Fruit fly (Drosophila melanogaster): ENCODE data around the gene CG44004.

Gene CG44004

dm6 chr3L:18081957-18082356, 8.3 kb upstream of the CG44004 start:
- TF ChIP-seq CG12605 (GFP tag; IDR thresholded peaks at IDR 0.05): no peak
- TF ChIP-seq CG4496 (GFP tag; IDR thresholded peaks at IDR 0.05): peak; percentile 36; the same call in 1 of the 3 replicates
- TF ChIP-seq CG10348 (GFP tag; IDR thresholded peaks at IDR 0.05): no peak
- TF ChIP-seq CG32121 (GFP tag; IDR thresholded peaks at IDR 0.05): no peak
- TF ChIP-seq CG8159 (tag; optimal IDR thresholded peaks at IDR 0.05): no peak
- TF ChIP-seq EcR (GFP tag; optimal IDR thresholded peaks at IDR 0.05): peak; percentile 99
- TF ChIP-seq CG15710 (tag; optimal IDR thresholded peaks at IDR 0.05): no peak
- no peak for TF ChIP-seq CG9948 (tag; optimal IDR thresholded peaks at IDR 0.05)
- TF ChIP-seq Pif1B (GFP tag; optimal IDR thresholded peaks at IDR 0.05): no peak
- no peak for TF ChIP-seq rn (GFP tag; IDR thresholded peaks at IDR 0.05)
- no peak for TF ChIP-seq CG14655 (GFP tag; optimal IDR thresholded peaks at IDR 0.05)
- no peak for TF ChIP-seq CG34367 (tag; optimal IDR thresholded peaks at IDR 0.05)
- no peak for TF ChIP-seq D1 (tag; optimal IDR thresholded peaks at IDR 0.05)
- TF ChIP-seq Pif1A (GFP tag; optimal IDR thresholded peaks at IDR 0.05): no peak
- no peak for TF ChIP-seq Ets98B (GFP tag; IDR thresholded peaks at IDR 0.05)
- TF ChIP-seq CG17806 (tag; optimal IDR thresholded peaks at IDR 0.05): no peak
- TF ChIP-seq Snoo (tag; optimal IDR thresholded peaks at IDR 0.05): no peak
- peak; percentile 15 for TF ChIP-seq gl (tag; optimal IDR thresholded peaks at IDR 0.05)
- peak; percentile 4 for TF ChIP-seq CG13204 (GFP tag; optimal IDR thresholded peaks at IDR 0.05)
- no peak for TF ChIP-seq CG8301 (tag; optimal IDR thresholded peaks at IDR 0.05)
- TF ChIP-seq fd96Ca (GFP tag; IDR thresholded peaks at IDR 0.05): 0 out of 3 replicates have a peak, but pooled peaks have one; percentile 39

DNA sequence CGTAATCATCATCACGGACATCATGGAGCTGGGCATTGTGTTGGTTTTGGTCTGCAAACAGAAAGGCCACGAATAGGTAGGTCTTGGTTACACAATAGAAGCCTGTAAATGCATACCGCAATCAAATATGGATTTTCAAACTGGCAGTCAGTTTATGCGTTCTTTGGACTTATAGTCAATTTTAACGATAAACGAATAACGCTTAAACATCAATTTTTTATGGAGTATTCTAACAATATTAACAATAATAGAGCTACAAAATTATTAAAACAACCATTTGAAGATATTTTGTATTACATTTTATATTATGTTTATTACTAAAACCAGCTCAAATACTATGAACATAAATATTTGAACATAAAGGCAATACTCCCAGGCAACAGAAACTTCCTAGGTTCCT, 7.8 kb upstream of the CG44004 start:
- no peak for TF ChIP-seq CG13204 (GFP tag; optimal IDR thresholded peaks at IDR 0.05)
- peak; percentile 67 for TF ChIP-seq CG8159 (tag; optimal IDR thresholded peaks at IDR 0.05)
- TF ChIP-seq rn (GFP tag; IDR thresholded peaks at IDR 0.05): no peak
- TF ChIP-seq Pif1B (GFP tag; optimal IDR thresholded peaks at IDR 0.05): peak; percentile 17
- TF ChIP-seq CG4496 (GFP tag; IDR thresholded peaks at IDR 0.05): no peak
- peak; percentile 51 for TF ChIP-seq CG14655 (GFP tag; optimal IDR thresholded peaks at IDR 0.05)
- peak; percentile 22 for TF ChIP-seq CG15710 (tag; optimal IDR thresholded peaks at IDR 0.05)
- TF ChIP-seq CG32121 (GFP tag; IDR thresholded peaks at IDR 0.05): no peak
- TF ChIP-seq Snoo (tag; optimal IDR thresholded peaks at IDR 0.05): no peak
- TF ChIP-seq EcR (GFP tag; optimal IDR thresholded peaks at IDR 0.05): no peak
- TF ChIP-seq gl (tag; optimal IDR thresholded peaks at IDR 0.05): no peak
- TF ChIP-seq CG10348 (GFP tag; IDR thresholded peaks at IDR 0.05): no peak
- TF ChIP-seq CG17806 (tag; optimal IDR thresholded peaks at IDR 0.05): peak; percentile 47
- TF ChIP-seq CG8301 (tag; optimal IDR thresholded peaks at IDR 0.05): no peak
- TF ChIP-seq Ets98B (GFP tag; IDR thresholded peaks at IDR 0.05): no peak
- no peak for TF ChIP-seq fd96Ca (GFP tag; IDR thresholded peaks at IDR 0.05)
- TF ChIP-seq CG9948 (tag; optimal IDR thresholded peaks at IDR 0.05): peak; percentile 61
- TF ChIP-seq CG12605 (GFP tag; IDR thresholded peaks at IDR 0.05): no peak
- no peak for TF ChIP-seq Pif1A (GFP tag; optimal IDR thresholded peaks at IDR 0.05)
- no peak for TF ChIP-seq CG34367 (tag; optimal IDR thresholded peaks at IDR 0.05)
- no peak for TF ChIP-seq D1 (tag; optimal IDR thresholded peaks at IDR 0.05)

DNA sequence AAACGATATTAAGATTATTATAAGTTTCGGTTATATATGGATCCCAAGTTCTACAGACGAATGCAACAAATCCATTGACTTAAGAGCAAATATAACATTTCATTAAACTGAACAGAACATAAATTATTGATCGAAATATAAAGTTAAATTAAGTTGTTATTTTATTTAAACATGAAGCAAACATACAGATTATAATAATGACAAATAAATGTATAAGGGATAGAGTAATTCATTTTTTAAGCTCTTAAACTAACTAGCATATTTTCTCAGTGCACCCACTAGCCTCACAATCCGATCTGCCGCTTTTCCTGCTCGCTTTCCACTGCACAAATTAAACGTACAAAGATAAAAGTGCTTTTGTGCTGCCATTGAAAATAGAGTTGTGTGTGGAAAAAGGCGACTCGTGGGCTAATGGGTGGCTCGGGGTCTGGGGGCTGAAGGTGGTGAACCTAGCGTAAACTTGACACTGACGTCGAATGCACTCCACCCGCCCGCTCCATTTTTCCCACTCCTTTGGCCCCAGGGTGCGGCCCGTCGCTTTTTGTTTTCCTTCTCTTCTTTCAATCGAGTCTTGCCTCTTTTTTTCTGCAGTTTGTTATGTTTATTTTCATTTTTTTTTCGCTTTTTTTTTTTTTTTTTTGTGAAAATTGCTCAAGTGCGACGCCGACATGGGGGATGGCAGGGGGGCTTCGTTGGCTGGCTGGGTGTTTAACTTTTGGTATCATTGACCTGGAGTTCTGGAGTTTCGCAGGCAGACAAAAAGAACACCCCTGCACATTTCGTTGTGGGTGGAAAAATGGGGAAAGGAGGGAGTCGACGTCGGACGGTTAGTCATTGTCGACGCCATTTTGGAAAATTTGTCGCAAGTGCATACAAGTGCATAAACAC, 6.2 kb upstream of the CG44004 start:
- TF ChIP-seq CG32121 (GFP tag; IDR thresholded peaks at IDR 0.05) (peak; percentile 23; the same call in 1 of the 2 replicates), CG34367 (tag; optimal IDR thresholded peaks at IDR 0.05) (peak; percentile 50), rn (GFP tag; IDR thresholded peaks at IDR 0.05) (peak; percentile 17; the same call in 1 of the 2 replicates), fd96Ca (GFP tag; IDR thresholded peaks at IDR 0.05) (peak; percentile 88), Ets98B (GFP tag; IDR thresholded peaks at IDR 0.05) (peak; percentile 57), D1 (tag; optimal IDR thresholded peaks at IDR 0.05) (peak; percentile 64), CG8159 (tag; optimal IDR thresholded peaks at IDR 0.05) (peak; percentile 79), CG10348 (GFP tag; IDR thresholded peaks at IDR 0.05) (no peak), CG12605 (GFP tag; IDR thresholded peaks at IDR 0.05) (peak; percentile 94), CG9948 (tag; optimal IDR thresholded peaks at IDR 0.05) (peak; percentile 86), CG4496 (GFP tag; IDR thresholded peaks at IDR 0.05) (peak; percentile 83), EcR (GFP tag; optimal IDR thresholded peaks at IDR 0.05) (peak; percentile 91), gl (tag; optimal IDR thresholded peaks at IDR 0.05) (peak; percentile 80), CG15710 (tag; optimal IDR thresholded peaks at IDR 0.05) (peak; percentile 61), CG8301 (tag; optimal IDR thresholded peaks at IDR 0.05) (peak; percentile 85), Snoo (tag; optimal IDR thresholded peaks at IDR 0.05) (peak; percentile 42), Pif1B (GFP tag; optimal IDR thresholded peaks at IDR 0.05) (peak; percentile 61), Pif1A (GFP tag; optimal IDR thresholded peaks at IDR 0.05) (peak; percentile 65), CG14655 (GFP tag; optimal IDR thresholded peaks at IDR 0.05) (peak; percentile 91), CG17806 (tag; optimal IDR thresholded peaks at IDR 0.05) (peak; percentile 75), CG13204 (GFP tag; optimal IDR thresholded peaks at IDR 0.05) (peak; percentile 80)

dm6 chr3L:18079123-18079522, 5.5 kb upstream of the CG44004 start:
- TF ChIP-seq rn (GFP tag; IDR thresholded peaks at IDR 0.05): no peak
- peak; percentile 99 for TF ChIP-seq EcR (GFP tag; optimal IDR thresholded peaks at IDR 0.05)

DNA sequence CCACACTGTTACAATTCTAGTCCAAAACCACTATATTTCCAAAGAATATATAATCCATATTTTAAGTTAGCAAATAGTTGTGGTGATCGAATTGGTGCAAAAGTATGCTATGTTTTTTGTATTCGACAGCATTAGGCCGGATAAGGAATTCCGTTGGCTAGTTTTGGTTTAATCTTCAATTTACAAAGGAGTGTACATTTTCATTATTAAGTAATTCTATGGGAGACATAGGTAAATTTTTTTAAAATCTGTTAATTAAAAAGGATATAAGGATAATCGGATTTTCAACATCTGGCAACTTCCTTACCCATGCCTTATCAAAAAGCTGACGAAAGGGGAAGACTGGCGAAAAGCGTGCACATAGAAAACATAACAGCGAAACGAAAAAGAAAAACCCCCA, 5.0 kb upstream of the CG44004 start:
- TF ChIP-seq Snoo (tag; optimal IDR thresholded peaks at IDR 0.05) (no peak), CG17806 (tag; optimal IDR thresholded peaks at IDR 0.05) (peak; percentile 80), CG34367 (tag; optimal IDR thresholded peaks at IDR 0.05) (peak; percentile 78), CG4496 (GFP tag; IDR thresholded peaks at IDR 0.05) (peak; percentile 83), EcR (GFP tag; optimal IDR thresholded peaks at IDR 0.05) (no peak), CG14655 (GFP tag; optimal IDR thresholded peaks at IDR 0.05) (peak; percentile 90), CG15710 (tag; optimal IDR thresholded peaks at IDR 0.05) (peak; percentile 72), CG9948 (tag; optimal IDR thresholded peaks at IDR 0.05) (peak; percentile 91), CG32121 (GFP tag; IDR thresholded peaks at IDR 0.05) (no peak), D1 (tag; optimal IDR thresholded peaks at IDR 0.05) (peak; percentile 69), CG10348 (GFP tag; IDR thresholded peaks at IDR 0.05) (no peak), CG13204 (GFP tag; optimal IDR thresholded peaks at IDR 0.05) (no peak), CG8301 (tag; optimal IDR thresholded peaks at IDR 0.05) (peak; percentile 80), Pif1B (GFP tag; optimal IDR thresholded peaks at IDR 0.05) (peak; percentile 51), Ets98B (GFP tag; IDR thresholded peaks at IDR 0.05) (0 out of 2 replicates have a peak, but pooled peaks have one; percentile 9), gl (tag; optimal IDR thresholded peaks at IDR 0.05) (peak; percentile 12), Pif1A (GFP tag; optimal IDR thresholded peaks at IDR 0.05) (peak; percentile 69), CG8159 (tag; optimal IDR thresholded peaks at IDR 0.05) (peak; percentile 83), fd96Ca (GFP tag; IDR thresholded peaks at IDR 0.05) (peak; percentile 74), rn (GFP tag; IDR thresholded peaks at IDR 0.05) (peak; percentile 37; the same call in 1 of the 2 replicates), CG12605 (GFP tag; IDR thresholded peaks at IDR 0.05) (peak; percentile 29)

All from whole organism, pupa.